Worm (Caenorhabditis elegans) whole organism, young adult: Measurements from ENCODE around the gene acs-14.

Experiments used
- C17E4.6 ChIP-seq: fragments of 200-800 bp; sonication (Bioruptor generic); IDR thresholded peaks from 2 replicates; pipeline ENCODE4 v1.3.6; 2022; ENCODE audit warnings: missing genetic modification reagents, missing genetic modification characterization, missing compliant biosample characterization
- D2030.7 ChIP-seq: fragments of 200-800 bp; sonication (Bioruptor generic); IDR thresholded peaks from 2 replicates; pipeline ENCODE4 v1.3.6; 2022; ENCODE audit warnings: missing genetic modification reagents, missing genetic modification characterization, missing compliant biosample characterization
- F10E7.11 ChIP-seq: sonication (generic microtip); optimal IDR thresholded peaks from 2 replicates; lab custom pipeline; 2017; ENCODE audit warnings: mild to moderate bottlenecking, missing genetic modification characterization, moderate library complexity, missing compliant biosample characterization
- F22D6.2 ChIP-seq: sonication (generic microtip); optimal IDR thresholded peaks from 2 replicates; lab custom pipeline; 2016; ENCODE audit warnings: mild to moderate bottlenecking, missing genetic modification characterization, missing compliant biosample characterization
- F33H1.4 ChIP-seq: fragments of 200-800 bp; sonication (Bioruptor generic); IDR thresholded peaks from 2 replicates; pipeline ENCODE4 v1.3.6; 2022; ENCODE audit warnings: missing genetic modification reagents, missing genetic modification characterization, missing compliant biosample characterization
- F52B5.7 ChIP-seq: sonication (generic microtip); optimal IDR thresholded peaks from 2 replicates; lab custom pipeline; 2016; ENCODE audit warnings: mild to moderate bottlenecking, missing genetic modification characterization, missing compliant biosample characterization
- F55B11.4 ChIP-seq: sonication (generic microtip); optimal IDR thresholded peaks from 2 replicates; lab custom pipeline; 2016; ENCODE audit warnings: missing compliant biosample characterization, missing genetic modification characterization, borderline replicate concordance; ENCODE audit not compliant: insufficient read depth
- F57C9.4 ChIP-seq: sonication (generic microtip); optimal IDR thresholded peaks from 2 replicates; lab custom pipeline; 2017; ENCODE audit warnings: mild to moderate bottlenecking, missing genetic modification characterization, missing compliant biosample characterization
- Y53G8AR.9 ChIP-seq: fragments of 200-800 bp; sonication (Bioruptor generic); conservative IDR thresholded peaks from 2 replicates; pipeline ENCODE4 v1.3.6; 2022; ENCODE audit warnings: missing genetic modification reagents, missing genetic modification characterization, missing compliant biosample characterization
- Y95B8A.8 ChIP-seq: fragments of 200-800 bp; sonication (Bioruptor generic); IDR thresholded peaks from 2 replicates; pipeline ENCODE4 v1.3.6; 2022; ENCODE audit warnings: missing genetic modification reagents, missing genetic modification characterization, missing compliant biosample characterization
- ZK185.1 ChIP-seq: sonication (generic microtip); optimal IDR thresholded peaks from 2 replicates; lab custom pipeline; 2016; ENCODE audit warnings: mild to moderate bottlenecking, missing genetic modification characterization, missing compliant biosample characterization; ENCODE audit not compliant: poor library complexity, severe bottlenecking
- ama-1 ChIP-seq, 3 experiments: fragments of 150-350 bp in 1 of 3; sonication (generic microtip) in 2 of 3; optimal IDR thresholded peaks; 2 replicates each; lab custom pipeline; 2014 to 2018; ENCODE audit warnings: missing biosample characterization in 2 of 3, missing genetic modification characterization in 2 of 3, missing genetic modification reagents in 2 of 3
- aptf-3 ChIP-seq: fragments of 200-800 bp; sonication (Bioruptor generic); IDR thresholded peaks from 2 replicates; pipeline ENCODE4 v1.3.6; 2022; ENCODE audit warnings: missing genetic modification characterization, missing compliant biosample characterization
- atf-7 ChIP-seq: sonication (generic microtip); optimal IDR thresholded peaks from 2 replicates; lab custom pipeline; 2017; ENCODE audit warnings: mild to moderate bottlenecking, missing genetic modification characterization, missing compliant biosample characterization
- attf-5 ChIP-seq: fragments of 200-800 bp; sonication (Bioruptor generic); optimal IDR thresholded peaks from 2 replicates; lab custom pipeline; 2018; ENCODE audit warnings: mild to moderate bottlenecking, missing genetic modification characterization, missing compliant biosample characterization
- ceh-27 ChIP-seq: fragments of 200-800 bp; sonication (Bioruptor generic); optimal IDR thresholded peaks from 2 replicates; lab custom pipeline; 2018; ENCODE audit warnings: mild to moderate bottlenecking, missing genetic modification characterization, moderate library complexity, missing compliant biosample characterization
- ceh-79 ChIP-seq: sonication (generic microtip); optimal IDR thresholded peaks from 2 replicates; lab custom pipeline; 2017; ENCODE audit warnings: mild to moderate bottlenecking, missing genetic modification characterization, missing compliant biosample characterization
- chd-7 ChIP-seq: sonication (generic microtip); optimal IDR thresholded peaks from 2 replicates; lab custom pipeline; 2016; ENCODE audit warnings: mild to moderate bottlenecking, missing genetic modification characterization, moderate library complexity, missing compliant biosample characterization
- die-1 ChIP-seq: sonication (generic microtip); optimal IDR thresholded peaks from 2 replicates; lab custom pipeline; 2016; ENCODE audit warnings: missing genotype, mild to moderate bottlenecking, missing genetic modification characterization, missing compliant biosample characterization
- dpff-1 ChIP-seq: sonication (generic microtip); optimal IDR thresholded peaks from 2 replicates; lab custom pipeline; 2017; ENCODE audit warnings: mild to moderate bottlenecking, missing genetic modification characterization, missing compliant biosample characterization
- efl-1 ChIP-seq: fragments of 150-350 bp; optimal IDR thresholded peaks from 2 replicates; lab custom pipeline; 2014; ENCODE audit warnings: missing biosample characterization, missing genetic modification reagents, missing genetic modification characterization
- egl-18 ChIP-seq: fragments of 200-800 bp; sonication (Bioruptor generic); IDR thresholded peaks from 2 replicates; pipeline ENCODE4 v1.3.6; 2022; ENCODE audit warnings: missing genetic modification reagents, missing genetic modification characterization, missing compliant biosample characterization
- hmg-1.2 ChIP-seq: fragments of 200-800 bp; sonication (Bioruptor generic); IDR thresholded peaks from 2 replicates; pipeline ENCODE4 v1.3.6; 2022; ENCODE audit warnings: missing genetic modification reagents, missing genetic modification characterization, missing compliant biosample characterization
- hmg-20 ChIP-seq: fragments of 200-800 bp; sonication (Bioruptor generic); IDR thresholded peaks from 2 replicates; pipeline ENCODE4 v1.3.6; 2022; ENCODE audit warnings: missing genetic modification reagents, missing genetic modification characterization, missing compliant biosample characterization
- hrde-1 ChIP-seq: sonication (generic microtip); optimal IDR thresholded peaks from 2 replicates; lab custom pipeline; 2016; ENCODE audit warnings: missing genetic modification characterization, mild to moderate bottlenecking, missing compliant biosample characterization, moderate library complexity, missing genotype, missing genetic modification reagents, borderline replicate concordance
- lag-1 ChIP-seq: fragments of 200-800 bp; sonication (Bioruptor generic); IDR thresholded peaks from 2 replicates; pipeline ENCODE4 v1.3.6; 2022; ENCODE audit warnings: missing genetic modification reagents, missing genetic modification characterization, missing compliant biosample characterization
- lin-35 ChIP-seq, 3 experiments: fragments of 150-350 bp in 2 of 3; sonication (generic microtip) in 1 of 3; optimal IDR thresholded peaks; 2 replicates each; lab custom pipeline; 2014 to 2018; ENCODE audit warnings: missing biosample characterization in 3 of 3, missing genetic modification characterization in 3 of 3, missing genetic modification reagents in 3 of 3
- lir-1 ChIP-seq: fragments of 200-800 bp; sonication (Bioruptor generic); conservative IDR thresholded peaks from 2 replicates; pipeline ENCODE4 v1.3.6; 2022; ENCODE audit warnings: missing genetic modification reagents, missing genetic modification characterization, missing compliant biosample characterization
- lsl-1 ChIP-seq: fragments of 200-800 bp; sonication (Bioruptor generic); optimal IDR thresholded peaks from 2 replicates; lab custom pipeline; 2018; ENCODE audit warnings: mild to moderate bottlenecking, missing genetic modification characterization, moderate library complexity, missing compliant biosample characterization
- lsy-27 ChIP-seq: sonication (generic microtip); optimal IDR thresholded peaks from 2 replicates; lab custom pipeline; 2017; ENCODE audit warnings: missing genetic modification characterization, mild to moderate bottlenecking, missing compliant biosample characterization, antibody characterized with exemption, missing genotype, borderline replicate concordance; ENCODE audit not compliant: insufficient read depth
- madf-3 ChIP-seq: fragments of 200-800 bp; sonication (Bioruptor generic); IDR thresholded peaks from 2 replicates; pipeline ENCODE4 v1.3.6; 2022; ENCODE audit warnings: missing genetic modification reagents, missing genetic modification characterization, missing compliant biosample characterization
- madf-6 ChIP-seq: fragments of 200-800 bp; sonication (Bioruptor generic); IDR thresholded peaks from 2 replicates; pipeline ENCODE4 v1.3.6; 2022; ENCODE audit warnings: missing genetic modification reagents, missing genetic modification characterization, missing compliant biosample characterization
- mcd-1 ChIP-seq: fragments of 200-800 bp; sonication (Bioruptor generic); IDR thresholded peaks from 2 replicates; pipeline ENCODE4 v1.3.6; 2022; ENCODE audit warnings: missing genetic modification reagents, missing genetic modification characterization, missing compliant biosample characterization
- nfya-1 ChIP-seq: sonication (generic microtip); optimal IDR thresholded peaks from 2 replicates; lab custom pipeline; 2017; ENCODE audit warnings: antibody characterized with exemption, missing compliant biosample characterization, missing genetic modification characterization, borderline replicate concordance; ENCODE audit not compliant: insufficient read depth
- nfyb-1 ChIP-seq: fragments of 200-800 bp; sonication (Bioruptor generic); IDR thresholded peaks from 2 replicates; pipeline ENCODE4 v1.3.6; 2022; ENCODE audit warnings: missing genetic modification reagents, missing genetic modification characterization, missing compliant biosample characterization
- nhr-179 ChIP-seq: sonication (generic microtip); optimal IDR thresholded peaks from 2 replicates; lab custom pipeline; 2016; ENCODE audit warnings: mild to moderate bottlenecking, missing genetic modification characterization, missing compliant biosample characterization
- pbrm-1 ChIP-seq: fragments of 200-800 bp; sonication (Bioruptor generic); IDR thresholded peaks from 2 replicates; pipeline ENCODE4 v1.3.6; 2022; ENCODE audit warnings: missing genetic modification reagents, missing genetic modification characterization, missing compliant biosample characterization
- pha-4 ChIP-seq: fragments of 150-350 bp; sonication (generic microtip); optimal IDR thresholded peaks from 2 replicates; lab custom pipeline; 2014; ENCODE audit warnings: missing biosample characterization, missing genetic modification reagents, missing genetic modification characterization
- rcor-1 ChIP-seq: fragments of 200-800 bp; sonication (Bioruptor generic); IDR thresholded peaks from 2 replicates; pipeline ENCODE4 v1.3.6; 2022; ENCODE audit warnings: missing genetic modification reagents, missing genetic modification characterization, missing compliant biosample characterization
- sdz-38 ChIP-seq: sonication (generic microtip); optimal IDR thresholded peaks from 2 replicates; lab custom pipeline; 2016; ENCODE audit warnings: missing genotype, missing genetic modification characterization, missing compliant biosample characterization
- snpc-1.1 ChIP-seq: sonication (generic microtip); optimal IDR thresholded peaks from 2 replicates; lab custom pipeline; 2017; ENCODE audit warnings: missing genetic modification characterization, mild to moderate bottlenecking, missing compliant biosample characterization, antibody characterized with exemption, moderate library complexity, missing genotype, missing genetic modification reagents; ENCODE audit not compliant: insufficient read depth
- snpc-1.3 ChIP-seq: sonication (generic microtip); optimal IDR thresholded peaks from 2 replicates; lab custom pipeline; 2017; ENCODE audit warnings: missing genetic modification characterization, mild to moderate bottlenecking, missing compliant biosample characterization, antibody characterized with exemption, moderate library complexity, missing genotype, missing genetic modification reagents; ENCODE audit not compliant: insufficient read depth
- somi-1 ChIP-seq: fragments of 200-800 bp; sonication (Bioruptor generic); optimal IDR thresholded peaks from 2 replicates; lab custom pipeline; 2018; ENCODE audit warnings: mild to moderate bottlenecking, missing genetic modification characterization, missing compliant biosample characterization
- tbx-9 ChIP-seq: sonication (generic microtip); optimal IDR thresholded peaks from 2 replicates; lab custom pipeline; 2016; ENCODE audit warnings: borderline replicate concordance, missing genetic modification characterization, inconsistent platforms, missing compliant biosample characterization
- xnd-1 ChIP-seq: sonication (generic microtip); optimal IDR thresholded peaks from 2 replicates; lab custom pipeline; 2016; ENCODE audit warnings: missing genotype, missing genetic modification reagents, missing genetic modification characterization, missing compliant biosample characterization
- zfh-2 ChIP-seq: fragments of 200-800 bp; sonication (Bioruptor generic); conservative IDR thresholded peaks from 2 replicates; pipeline ENCODE4 v1.3.6; 2022; ENCODE audit warnings: missing genetic modification reagents, missing genetic modification characterization, missing compliant biosample characterization
- ztf-28 ChIP-seq: fragments of 200-800 bp; sonication (Bioruptor generic); IDR thresholded peaks from 2 replicates; pipeline ENCODE4 v1.3.6; 2022; ENCODE audit warnings: missing genetic modification reagents, missing genetic modification characterization, missing compliant biosample characterization
- ztf-3 ChIP-seq: fragments of 200-800 bp; sonication (Bioruptor generic); optimal IDR thresholded peaks from 2 replicates; lab custom pipeline; 2018; ENCODE audit warnings: mild to moderate bottlenecking, missing genetic modification characterization, missing compliant biosample characterization

acs-14 gene

ce11 chrV:9536505-9536904 is 28.6 kb downstream of the acs-14 start, which contains the start of gene C50F4.4 (continued):
- no peak for TF ChIP-seq attf-5 (GFP tag; lab: Kevin White, UChicago)
- TF ChIP-seq somi-1: no peak
- no peak for TF ChIP-seq tbx-9 (tag; lab: Kevin White, UChicago)
- peak; percentile 85 for TF ChIP-seq madf-6 (GFP tag; lab: Robert Waterston, UW)
- TF ChIP-seq C17E4.6 (GFP tag; lab: Robert Waterston, UW): no peak
- no peak for TF ChIP-seq F55B11.4 (tag; lab: Kevin White, UChicago)
- TF ChIP-seq nfyb-1: no peak
- TF ChIP-seq chd-7: no peak
- TF ChIP-seq lsy-27 (tag; lab: Kevin White, UChicago): no peak
- peak; percentile 26 for TF ChIP-seq xnd-1 (tag; lab: Kevin White, UChicago)
- TF ChIP-seq snpc-1.1 (tag; lab: Kevin White, UChicago): no peak
- TF ChIP-seq ceh-27 (GFP tag; lab: Kevin White, UChicago): peak; percentile 43
- no peak for TF ChIP-seq sdz-38 (tag; lab: Kevin White, UChicago)
- TF ChIP-seq pbrm-1: no peak
- TF ChIP-seq madf-3 (GFP tag; lab: Robert Waterston, UW): no peak
- TF ChIP-seq hmg-20 (GFP tag; lab: Robert Waterston, UW): no peak
- TF ChIP-seq dpff-1 (tag; lab: Kevin White, UChicago): no peak
- TF ChIP-seq ama-1 (optimal IDR thresholded peaks at IDR 0.05; lab: Kevin White, UChicago): no peak
- TF ChIP-seq ama-1 (GFP tag; optimal IDR thresholded peaks at IDR 0.05; lab: Kevin White, UChicago): no peak
- TF ChIP-seq die-1 (tag; lab: Kevin White, UChicago): no peak
- no peak for TF ChIP-seq mcd-1 (GFP tag; lab: Robert Waterston, UW)
- no peak for TF ChIP-seq F52B5.7
- no peak for TF ChIP-seq zfh-2 (GFP tag; lab: Robert Waterston, UW)
- no peak for TF ChIP-seq lin-35 (GFP tag; optimal IDR thresholded peaks at IDR 0.05; lab: Kevin White, UChicago)
- no peak for TF ChIP-seq hrde-1 (tag; lab: Kevin White, UChicago)
- peak; percentile 69 for TF ChIP-seq ZK185.1 (tag; lab: Kevin White, UChicago)
- no peak for TF ChIP-seq ceh-79 (tag; lab: Kevin White, UChicago)
- TF ChIP-seq nfya-1 (tag; lab: Kevin White, UChicago): no peak
- no peak for TF ChIP-seq egl-18 (GFP tag; lab: Robert Waterston, UW)
- TF ChIP-seq ztf-3: no peak
- TF ChIP-seq rcor-1 (GFP tag; lab: Robert Waterston, UW): peak; percentile 43
- TF ChIP-seq lag-1: no peak
- TF ChIP-seq hmg-1.2 (GFP tag; lab: Robert Waterston, UW): 0 out of 2 replicates have a peak, but pooled peaks have one; percentile 15
- TF ChIP-seq efl-1 (GFP tag; lab: Kevin White, UChicago): peak; percentile 50
- TF ChIP-seq nhr-179 (tag; lab: Kevin White, UChicago): no peak
- no peak for TF ChIP-seq F22D6.2 (tag; lab: Kevin White, UChicago)
- TF ChIP-seq Y53G8AR.9: no peak
- TF ChIP-seq F57C9.4 (tag; lab: Kevin White, UChicago): no peak
- TF ChIP-seq D2030.7 (GFP tag; lab: Robert Waterston, UW): peak; percentile 32; the same call in 1 of the 2 replicates
- TF ChIP-seq ztf-28 (GFP tag; lab: Robert Waterston, UW): no peak
- no peak for TF ChIP-seq lir-1 (GFP tag; lab: Robert Waterston, UW)
- no peak for TF ChIP-seq atf-7 (tag; lab: Kevin White, UChicago)
- no peak for TF ChIP-seq aptf-3 (GFP tag; lab: Robert Waterston, UW)
- no peak for TF ChIP-seq Y95B8A.8
- TF ChIP-seq F10E7.11 (tag; lab: Kevin White, UChicago): no peak
- TF ChIP-seq F33H1.4 (GFP tag; lab: Robert Waterston, UW): no peak
- TF ChIP-seq pha-4: no peak
- TF ChIP-seq snpc-1.3 (tag; lab: Kevin White, UChicago): no peak
- peak; percentile 80 for TF ChIP-seq lsl-1 (GFP tag; lab: Kevin White, UChicago)
